Fruit fly (Drosophila melanogaster) whole organism, prepupa: ENCODE data around the gene CG12009.

Source experiments
- CG6163 ChIP-seq: fragments of 200-800 bp; sonication (Bioruptor generic); IDR thresholded peaks from 3 replicates; pipeline ENCODE4 v1.3.6; 2022; ENCODE audit warnings: missing biosample characterization, missing genetic modification characterization
- CG6276 ChIP-seq: fragments of 200-800 bp; sonication (Bioruptor generic); optimal IDR thresholded peaks from 2 replicates; lab custom pipeline; 2017; ENCODE audit warnings: missing biosample characterization, mild to moderate bottlenecking, missing genetic modification characterization
- CG6808 ChIP-seq: fragments of 200-800 bp; sonication (Bioruptor generic); optimal IDR thresholded peaks from 3 replicates; lab custom pipeline; 2017; ENCODE audit warnings: missing biosample characterization, missing genetic modification characterization, mild to moderate bottlenecking, moderate library complexity, missing genetic modification reagents
- Ets21C ChIP-seq: fragments of 200-800 bp; sonication (Bioruptor generic); optimal IDR thresholded peaks from 3 replicates; lab custom pipeline; 2016; ENCODE audit warnings: missing biosample characterization, missing genetic modification characterization
- Ets96B ChIP-seq: fragments of 200-800 bp; optimal IDR thresholded peaks from 2 replicates; lab custom pipeline; 2019; ENCODE audit warnings: missing biosample characterization, mild to moderate bottlenecking, missing genetic modification characterization, moderate library complexity
- Gug ChIP-seq: fragments of 200-800 bp; sonication (Bioruptor generic); IDR thresholded peaks from 2 replicates; pipeline ENCODE4 v1.3.6; 2022; ENCODE audit warnings: missing biosample characterization, missing genetic modification characterization
- OdsH ChIP-seq: fragments of 200-800 bp; sonication (Bioruptor generic); optimal IDR thresholded peaks from 3 replicates; lab custom pipeline; 2016; ENCODE audit warnings: missing biosample characterization, missing genetic modification characterization
- Sox102F ChIP-seq: fragments of 200-800 bp; sonication (Bioruptor generic); optimal IDR thresholded peaks from 2 replicates; lab custom pipeline; 2016; ENCODE audit warnings: missing biosample characterization, mild to moderate bottlenecking, missing genetic modification characterization
- vri ChIP-seq: fragments of 200-800 bp; sonication (Bioruptor generic); optimal IDR thresholded peaks from 3 replicates; lab custom pipeline; 2016; ENCODE audit warnings: missing biosample characterization, mild to moderate bottlenecking, missing genetic modification characterization

DNA sequence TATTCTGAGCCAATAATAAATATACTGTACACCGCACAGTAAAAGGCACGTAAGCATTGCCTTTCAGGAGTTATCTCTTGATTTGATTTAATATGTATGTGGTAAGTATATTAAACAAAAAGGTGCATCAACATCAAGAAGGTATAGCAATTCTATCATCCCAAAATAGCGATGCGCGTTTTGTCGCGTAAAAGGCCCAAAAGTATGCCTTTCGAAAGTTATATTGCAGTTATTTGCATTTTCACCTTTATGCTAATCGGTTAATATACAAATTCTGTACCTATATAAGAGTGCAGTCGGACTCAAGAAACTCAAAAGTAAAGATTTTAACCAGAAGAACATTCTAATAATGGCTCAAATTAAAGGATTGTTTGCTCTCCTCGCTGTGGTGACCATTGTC, 24.0 kb downstream of the CG12009 start, which contains the start of gene Drsl4:
- TF ChIP-seq CG6163 (no peak), Ets21C (GFP tag; lab: Kevin White, UChicago) (no peak), Gug (GFP tag; lab: Robert Waterston, UW) (no peak), CG6808 (GFP tag; lab: Kevin White, UChicago) (no peak), Ets96B (tag; lab: Kevin White, UChicago) (no peak), vri (GFP tag; lab: Kevin White, UChicago) (no peak), OdsH (GFP tag; lab: Kevin White, UChicago) (no peak), Sox102F (no peak), CG6276 (GFP tag; lab: Kevin White, UChicago) (no peak)
